Worm (Caenorhabditis elegans): Measurements from ENCODE around the gene B0252.5.

DNA sequence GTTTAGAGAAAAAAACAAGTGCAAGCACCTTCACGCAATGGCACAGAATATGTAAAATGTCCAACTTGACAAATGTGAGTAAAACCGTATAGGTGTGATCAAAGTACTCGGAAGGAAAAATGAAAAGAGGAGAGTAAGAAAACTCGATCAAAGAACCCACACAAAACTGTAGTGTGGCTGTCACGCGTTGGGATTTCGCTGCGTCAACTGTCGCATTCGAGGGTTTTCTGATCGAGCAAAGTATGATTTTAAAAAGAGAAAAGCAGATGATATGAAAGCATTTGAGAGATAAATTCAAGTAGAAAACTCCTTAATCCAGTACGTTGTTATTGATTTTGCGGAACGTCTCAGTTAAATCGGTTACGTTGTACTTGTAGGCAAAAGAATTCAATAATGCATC lies 26.8 kb downstream of the B0252.5 start:
- no peak for TF ChIP-seq snpc-4 (tag; optimal IDR thresholded peaks at IDR 0.05)
- TF ChIP-seq elt-1 (tag; optimal IDR thresholded peaks at IDR 0.05) = no peak
- TF ChIP-seq unc-39 (tag; optimal IDR thresholded peaks at IDR 0.05) = no peak
- TF ChIP-seq sma-9 (GFP tag; optimal IDR thresholded peaks at IDR 0.05) = peak; percentile 87
- no peak for TF ChIP-seq sma-9 (tag; optimal IDR thresholded peaks at IDR 0.05)
- TF ChIP-seq Y55F3AM.14 (GFP tag; optimal IDR thresholded peaks at IDR 0.05) = peak; percentile 6
- no peak for TF ChIP-seq ztf-11 (tag; optimal IDR thresholded peaks at IDR 0.05)
- TF ChIP-seq ama-1 (optimal IDR thresholded peaks at IDR 0.05) = peak; percentile 59
- TF ChIP-seq nhr-12 (tag; optimal IDR thresholded peaks at IDR 0.05) = no peak
- TF ChIP-seq nhr-77 (tag; optimal IDR thresholded peaks at IDR 0.05) = no peak
- TF ChIP-seq nhr-237 (tag; optimal IDR thresholded peaks at IDR 0.05) = no peak
- TF ChIP-seq lin-11 (tag; optimal IDR thresholded peaks at IDR 0.05) = no peak

Data from whole organism, L2 larva.